Worm (Caenorhabditis elegans) whole organism, young adult: ENCODE measurements around the gene timm-17B.1.
"Not testable (repeated sequence)": the region's sequence is repeated elsewhere in the genome, so short reads cannot be mapped to it uniquely, and the experiment has no call there.

Experiments
- F37B4.10 ChIP-seq: fragments of 200-800 bp; sonication (Bioruptor generic); IDR thresholded peaks from 2 replicates; pipeline ENCODE4 v1.3.6; 2022; ENCODE audit warnings: missing genetic modification characterization, missing compliant biosample characterization
- T26A5.8 ChIP-seq: sonication (generic microtip); optimal IDR thresholded peaks from 2 replicates; lab custom pipeline; 2016; ENCODE audit warnings: missing genetic modification characterization, missing compliant biosample characterization
- him-1 ChIP-seq: sonication (generic microtip); optimal IDR thresholded peaks from 2 replicates; lab custom pipeline; 2016; ENCODE audit warnings: missing genotype, missing genetic modification reagents, missing genetic modification characterization, missing compliant biosample characterization
- lsl-1 ChIP-seq: fragments of 200-800 bp; sonication (Bioruptor generic); optimal IDR thresholded peaks from 2 replicates; lab custom pipeline; 2018; ENCODE audit warnings: mild to moderate bottlenecking, missing genetic modification characterization, moderate library complexity, missing compliant biosample characterization
- nfya-1 ChIP-seq: sonication (generic microtip); optimal IDR thresholded peaks from 2 replicates; lab custom pipeline; 2017; ENCODE audit warnings: antibody characterized with exemption, missing compliant biosample characterization, missing genetic modification characterization, borderline replicate concordance; ENCODE audit not compliant: insufficient read depth
- pbrm-1 ChIP-seq: fragments of 200-800 bp; sonication (Bioruptor generic); IDR thresholded peaks from 2 replicates; pipeline ENCODE4 v1.3.6; 2022; ENCODE audit warnings: missing genetic modification reagents, missing genetic modification characterization, missing compliant biosample characterization
- unc-130 ChIP-seq: sonication (generic microtip); optimal IDR thresholded peaks from 2 replicates; lab custom pipeline; 2016; ENCODE audit warnings: missing genetic modification reagents, missing genetic modification characterization, missing compliant biosample characterization

- not testable (repeated sequence) for TF ChIP-seq nfya-1 (tag; lab: Kevin White, UChicago); unc-130; T26A5.8 (tag; lab: Kevin White, UChicago)
- peak; percentile 17 for TF ChIP-seq him-1 (tag; lab: Kevin White, UChicago)
- peak; percentile 100 for TF ChIP-seq F37B4.10 (GFP tag; lab: Robert Waterston, UW)
- peak; percentile 70 for TF ChIP-seq lsl-1 (GFP tag; lab: Kevin White, UChicago)
- TF ChIP-seq pbrm-1 (GFP tag; lab: Robert Waterston, UW), result peak; percentile 99
Observed at ce11 chrIV:4725478-4725920, 19.8 kb downstream of the timm-17B.1 start.
